Fruit fly (Drosophila melanogaster) whole organism, adult: Measurements from ENCODE around the gene CG11737.

Experiments used
- CG11617 ChIP-seq: fragments of 200-800 bp; sonication (Bioruptor generic); optimal IDR thresholded peaks from 2 replicates; lab custom pipeline; 2017; ENCODE audit warnings: mild to moderate bottlenecking, missing biosample characterization, missing genetic modification reagents, missing genetic modification characterization
- CG12768 ChIP-seq: fragments of 200-800 bp; sonication (Bioruptor generic); optimal IDR thresholded peaks from 2 replicates; lab custom pipeline; 2017; ENCODE audit warnings: missing biosample characterization, missing genetic modification characterization, mild to moderate bottlenecking, moderate library complexity, missing genetic modification reagents
- CG14711 ChIP-seq: fragments of 200-800 bp; sonication (Bioruptor generic); optimal IDR thresholded peaks from 2 replicates; lab custom pipeline; 2018; ENCODE audit warnings: missing biosample characterization, mild to moderate bottlenecking, missing genetic modification characterization, moderate library complexity
- CG1620 ChIP-seq: fragments of 200-800 bp; sonication (Bioruptor generic); optimal IDR thresholded peaks from 2 replicates; lab custom pipeline; 2016; ENCODE audit warnings: missing biosample characterization, missing genetic modification characterization
- CG33017 ChIP-seq: fragments of 200-800 bp; sonication (Bioruptor generic); optimal IDR thresholded peaks from 2 replicates; lab custom pipeline; 2018; ENCODE audit warnings: missing biosample characterization, mild to moderate bottlenecking, missing genetic modification characterization, moderate library complexity
- CG5204 ChIP-seq: fragments of 200-800 bp; sonication (Bioruptor generic); optimal IDR thresholded peaks from 2 replicates; lab custom pipeline; 2016; ENCODE audit warnings: missing biosample characterization, missing genetic modification characterization
- CG7045 ChIP-seq: fragments of 200-800 bp; sonication (Bioruptor generic); optimal IDR thresholded peaks from 2 replicates; lab custom pipeline; 2017; ENCODE audit warnings: missing biosample characterization, mild to moderate bottlenecking, missing genetic modification characterization
- CG7101 ChIP-seq: fragments of 200-800 bp; sonication (Bioruptor generic); optimal IDR thresholded peaks from 2 replicates; lab custom pipeline; 2018; ENCODE audit warnings: missing biosample characterization, mild to moderate bottlenecking, missing genetic modification characterization, moderate library complexity
- Clk ChIP-seq: fragments of 200-800 bp; sonication (Bioruptor generic); optimal IDR thresholded peaks from 2 replicates; lab custom pipeline; 2017; ENCODE audit warnings: missing biosample characterization, missing genetic modification characterization
- Crg-1 ChIP-seq: fragments of 200-800 bp; sonication (Bioruptor generic); optimal IDR thresholded peaks from 2 replicates; lab custom pipeline; 2016; ENCODE audit warnings: missing biosample characterization, missing genetic modification characterization
- Hr96 ChIP-seq: fragments of 200-800 bp; sonication (Bioruptor generic); optimal IDR thresholded peaks from 2 replicates; lab custom pipeline; 2016; ENCODE audit warnings: missing biosample characterization, missing genetic modification characterization
- Mnt ChIP-seq: fragments of 200-800 bp; sonication (Bioruptor generic); optimal IDR thresholded peaks from 2 replicates; lab custom pipeline; 2016; ENCODE audit warnings: missing biosample characterization, mild to moderate bottlenecking, missing genetic modification characterization
- bab1 ChIP-seq: fragments of 200-800 bp; sonication (Bioruptor generic); optimal IDR thresholded peaks from 3 replicates; lab custom pipeline; 2019; ENCODE audit warnings: missing biosample characterization, mild to moderate bottlenecking, missing genetic modification characterization, moderate library complexity
- cic ChIP-seq: fragments of 200-800 bp; sonication (Bioruptor generic); optimal IDR thresholded peaks from 2 replicates; lab custom pipeline; 2017; ENCODE audit warnings: missing biosample characterization, mild to moderate bottlenecking, missing genetic modification characterization, moderate library complexity
- cnc ChIP-seq, 2 experiments: fragments of >200 bp; optimal IDR thresholded peaks; 2 replicates each; lab custom pipeline; 2017
- kay ChIP-seq: fragments of 200-800 bp; sonication (Bioruptor generic); peaks from one replicate; lab custom pipeline; 2016; ENCODE audit warnings: missing biosample characterization, missing genetic modification characterization, borderline replicate concordance
- ovo ChIP-seq: fragments of 200-800 bp; sonication (Bioruptor generic); optimal IDR thresholded peaks from 2 replicates; lab custom pipeline; 2016; ENCODE audit warnings: missing biosample characterization, missing genetic modification characterization
- pad ChIP-seq: fragments of 200-800 bp; sonication (Bioruptor generic); optimal IDR thresholded peaks from 3 replicates; lab custom pipeline; 2017; ENCODE audit warnings: missing biosample characterization, missing genetic modification characterization, mild to moderate bottlenecking, moderate library complexity, missing genetic modification reagents
- tj ChIP-seq: fragments of 200-800 bp; sonication (Bioruptor generic); optimal IDR thresholded peaks from 3 replicates; lab custom pipeline; 2017; ENCODE audit warnings: missing biosample characterization, mild to moderate bottlenecking, missing genetic modification characterization, moderate library complexity
- toe ChIP-seq: fragments of 200-800 bp; sonication (Bioruptor generic); optimal IDR thresholded peaks from 2 replicates; lab custom pipeline; 2016; ENCODE audit warnings: missing biosample characterization, missing genetic modification characterization

The CG11737 gene

dm6 chr3R:8520809-8521208 lies 3.1 kb downstream of the CG11737 start:
- TF ChIP-seq CG7101 (tag; lab: Kevin White, UChicago) (no peak), CG1620 (GFP tag; lab: Kevin White, UChicago) (no peak), CG7045 (no peak), Mnt (GFP tag; lab: Kevin White, UChicago) (no peak), CG5204 (GFP tag; lab: Kevin White, UChicago) (no peak), kay (no peak), CG12768 (GFP tag; lab: Kevin White, UChicago) (no peak), cic (GFP tag; lab: Kevin White, UChicago) (no peak), toe (GFP tag; lab: Kevin White, UChicago) (no peak), cnc (optimal IDR thresholded peaks at IDR 0.05; lab: Kevin White, UChicago) (no peak)

DNA sequence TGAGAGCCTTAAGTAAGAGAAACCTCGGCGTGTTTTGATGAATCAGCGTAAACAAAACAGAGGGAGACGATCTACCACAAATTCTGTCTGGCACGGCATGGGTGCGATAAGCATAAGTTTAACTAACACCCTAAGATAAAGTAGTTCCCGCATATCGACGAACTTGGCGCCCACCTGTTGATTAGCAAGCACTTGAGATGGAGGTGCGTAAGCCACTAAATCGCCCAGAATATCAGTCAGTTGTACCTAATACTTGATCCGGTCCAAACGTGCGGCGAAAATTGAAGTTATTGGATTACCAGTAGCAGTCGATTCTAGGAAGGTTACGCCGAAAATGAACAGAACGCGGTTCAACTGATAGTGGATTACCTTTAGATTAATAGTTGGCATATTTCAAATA lies 3.8 kb downstream of the CG11737 start, which contains the start of gene CG31454:
Gene CG31454, plus strand, starts transcription at position 160 of the 400 bp plus-strand sequence.
- TF ChIP-seq cnc (optimal IDR thresholded peaks at IDR 0.05; lab: Kevin White, UChicago), result no peak
- no peak for TF ChIP-seq Hr96
- TF ChIP-seq pad (GFP tag; lab: Kevin White, UChicago), result no peak

DNA sequence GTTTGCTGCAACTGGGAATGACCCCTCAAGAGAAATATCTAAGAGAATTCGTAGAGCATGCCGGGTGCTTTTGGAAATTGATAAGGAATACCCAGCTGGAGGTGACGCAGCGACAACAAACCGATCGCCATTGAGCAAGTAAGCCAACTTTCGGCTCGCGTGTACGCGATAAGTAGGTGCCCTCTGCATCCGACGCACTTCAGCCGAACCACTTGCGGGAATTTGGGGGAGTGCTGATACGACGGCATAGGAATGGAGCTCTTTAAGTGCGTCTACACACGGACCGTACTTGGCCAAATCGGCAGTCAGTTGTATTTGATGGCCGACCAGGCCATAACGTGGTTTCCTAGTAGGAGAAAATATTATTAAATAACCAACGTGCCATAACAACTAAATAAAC lies 6.0 kb downstream of the CG11737 start, which contains the start of gene CG31259:
Gene CG31259, plus strand, starts transcription at position 277 of the 400 bp plus-strand sequence.
- TF ChIP-seq Mnt (GFP tag; lab: Kevin White, UChicago), result peak; percentile 68
- peak; percentile 74 for TF ChIP-seq cic (GFP tag; lab: Kevin White, UChicago)
- TF ChIP-seq toe (GFP tag; lab: Kevin White, UChicago), result no peak

DNA sequence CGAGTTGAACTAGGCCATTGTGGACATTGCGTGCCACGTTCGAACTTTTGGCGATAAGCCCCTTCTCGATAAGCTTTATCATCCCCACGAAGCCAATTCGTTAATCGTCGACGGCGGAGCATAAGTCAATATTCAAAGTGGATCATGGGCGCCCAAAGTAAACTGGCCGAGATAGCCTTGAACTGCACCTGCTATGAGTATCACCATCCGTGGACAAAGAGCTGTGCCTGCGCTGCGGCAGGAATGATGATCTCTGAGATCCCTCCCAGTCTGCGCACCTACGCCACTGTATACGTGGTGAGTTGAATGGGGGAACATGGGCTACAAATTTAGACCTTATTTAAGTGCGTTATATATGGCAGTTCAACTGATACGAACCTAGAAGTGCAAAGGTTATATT lies 6.6 kb downstream of the CG11737 start:
- TF ChIP-seq cnc (optimal IDR thresholded peaks at IDR 0.05; lab: Kevin White, UChicago) (no peak), CG33017 (tag; lab: Kevin White, UChicago) (no peak), tj (GFP tag; lab: Kevin White, UChicago) (no peak), CG11617 (GFP tag; lab: Kevin White, UChicago) (no peak), ovo (GFP tag; lab: Kevin White, UChicago) (no peak), CG14711 (tag; lab: Kevin White, UChicago) (no peak), toe (GFP tag; lab: Kevin White, UChicago) (no peak), Crg-1 (GFP tag; lab: Kevin White, UChicago) (no peak), Clk (GFP tag; lab: Kevin White, UChicago) (no peak), CG1620 (GFP tag; lab: Kevin White, UChicago) (no peak), kay (no peak), cic (GFP tag; lab: Kevin White, UChicago) (no peak), CG7045 (no peak), Hr96 (no peak), CG12768 (GFP tag; lab: Kevin White, UChicago) (no peak), bab1 (GFP tag; lab: Kevin White, UChicago) (no peak), pad (GFP tag; lab: Kevin White, UChicago) (no peak)

DNA sequence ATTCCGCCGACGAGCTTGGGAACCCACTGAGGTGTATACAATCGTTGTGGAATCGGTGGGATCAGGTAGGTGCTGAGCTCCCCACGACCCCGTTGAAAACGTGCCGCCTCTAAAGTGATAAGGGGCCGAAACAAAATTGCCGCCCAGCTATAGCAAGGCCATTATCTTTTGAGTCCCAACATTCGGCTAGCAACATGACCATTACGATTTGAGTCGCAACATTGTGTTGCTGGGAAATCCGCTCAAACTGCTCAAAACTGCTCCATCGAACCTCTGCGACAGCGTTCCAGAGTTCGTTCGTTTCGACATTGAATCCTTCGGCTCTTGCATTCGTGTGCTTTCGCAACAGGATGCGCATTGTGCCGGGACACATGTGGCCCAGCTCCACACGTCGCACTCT lies 11.2 kb downstream of the CG11737 start, which contains the start of gene CG11741:
Gene CG11741, minus strand, starts transcription at position 16 of the 400 bp plus-strand sequence.
- TF ChIP-seq kay (no peak), cnc (optimal IDR thresholded peaks at IDR 0.05; lab: Kevin White, UChicago) (no peak), CG33017 (tag; lab: Kevin White, UChicago) (no peak), Crg-1 (GFP tag; lab: Kevin White, UChicago) (no peak), toe (GFP tag; lab: Kevin White, UChicago) (no peak), CG14711 (tag; lab: Kevin White, UChicago) (no peak), CG12768 (GFP tag; lab: Kevin White, UChicago) (no peak), Mnt (GFP tag; lab: Kevin White, UChicago) (no peak), CG1620 (GFP tag; lab: Kevin White, UChicago) (no peak), CG5204 (GFP tag; lab: Kevin White, UChicago) (no peak), bab1 (GFP tag; lab: Kevin White, UChicago) (no peak), ovo (GFP tag; lab: Kevin White, UChicago) (no peak), Hr96 (no peak), CG7101 (tag; lab: Kevin White, UChicago) (no peak), CG7045 (no peak), tj (GFP tag; lab: Kevin White, UChicago) (no peak)

DNA sequence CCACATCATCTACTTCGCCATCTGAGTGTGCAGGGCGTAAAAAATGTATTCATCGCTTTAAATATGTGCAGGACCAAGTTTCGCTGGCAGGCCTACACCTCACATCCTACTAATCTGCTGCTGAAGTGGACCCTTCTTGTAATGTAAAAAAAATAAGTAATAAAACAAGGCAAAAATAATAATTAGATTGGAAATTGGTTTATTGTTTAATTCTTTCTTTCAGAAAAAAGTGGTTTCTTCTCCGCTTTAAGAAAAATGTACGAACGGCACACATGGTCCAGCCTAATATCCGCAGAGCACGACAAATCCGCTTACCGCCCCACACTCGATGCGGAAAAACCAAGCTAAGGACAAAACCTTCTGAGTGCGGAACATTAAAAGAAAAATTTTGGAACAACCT lies 28.2 kb downstream of the CG11737 start:
- no peak for TF ChIP-seq pad (GFP tag; lab: Kevin White, UChicago)
- no peak for TF ChIP-seq bab1 (GFP tag; lab: Kevin White, UChicago)
- no peak for TF ChIP-seq cnc (optimal IDR thresholded peaks at IDR 0.05; lab: Kevin White, UChicago)
- TF ChIP-seq ovo (GFP tag; lab: Kevin White, UChicago), result no peak
- TF ChIP-seq Clk (GFP tag; lab: Kevin White, UChicago), result no peak
- no peak for TF ChIP-seq CG14711 (tag; lab: Kevin White, UChicago)
- no peak for TF ChIP-seq Hr96
- TF ChIP-seq CG11617 (GFP tag; lab: Kevin White, UChicago), result no peak
- TF ChIP-seq Crg-1 (GFP tag; lab: Kevin White, UChicago), result no peak
- no peak for TF ChIP-seq CG1620 (GFP tag; lab: Kevin White, UChicago)
- no peak for TF ChIP-seq cic (GFP tag; lab: Kevin White, UChicago)
- TF ChIP-seq toe (GFP tag; lab: Kevin White, UChicago), result no peak
- TF ChIP-seq kay, result no peak
- TF ChIP-seq tj (GFP tag; lab: Kevin White, UChicago), result no peak
- no peak for TF ChIP-seq CG7045
- TF ChIP-seq CG33017 (tag; lab: Kevin White, UChicago), result no peak
- no peak for TF ChIP-seq CG7101 (tag; lab: Kevin White, UChicago)
- no peak for TF ChIP-seq CG5204 (GFP tag; lab: Kevin White, UChicago)
- no peak for TF ChIP-seq CG12768 (GFP tag; lab: Kevin White, UChicago)
- TF ChIP-seq Mnt (GFP tag; lab: Kevin White, UChicago), result no peak
